Worm (Caenorhabditis elegans) whole organism, L1 larva: Measurements from ENCODE around the gene D2024.5.

ENCODE experiments used
- C34B4.2 ChIP-seq: sonication (generic microtip); optimal IDR thresholded peaks from 2 replicates; lab custom pipeline; 2017; ENCODE audit warnings: mild to moderate bottlenecking, missing genetic modification characterization, missing compliant biosample characterization
- Y116A8C.19 ChIP-seq: sonication (generic microtip); optimal IDR thresholded peaks from 2 replicates; lab custom pipeline; 2016; ENCODE audit warnings: missing compliant biosample characterization, missing genetic modification characterization, borderline replicate concordance
- aha-1 ChIP-seq: fragments of 150-350 bp; optimal IDR thresholded peaks from 2 replicates; lab custom pipeline; 2014; ENCODE audit warnings: missing biosample characterization, missing genetic modification characterization
- alr-1 ChIP-seq: fragments of 200-800 bp; sonication (Bioruptor generic); optimal IDR thresholded peaks from 2 replicates; lab custom pipeline; 2018; ENCODE audit warnings: borderline replicate concordance, mild to moderate bottlenecking, missing genetic modification characterization, missing compliant biosample characterization
- aly-2 ChIP-seq: fragments of 150-350 bp; optimal IDR thresholded peaks from 2 replicates; lab custom pipeline; 2014; ENCODE audit warnings: missing biosample characterization, missing genetic modification characterization
- ama-1 ChIP-seq: fragments of 150-350 bp; optimal IDR thresholded peaks from 2 replicates; lab custom pipeline; 2014
- blmp-1 ChIP-seq: fragments of 150-350 bp; optimal IDR thresholded peaks from 2 replicates; lab custom pipeline; 2014; ENCODE audit warnings: missing biosample characterization, missing genetic modification characterization
- ceh-8 ChIP-seq: fragments of 200-800 bp; sonication (Bioruptor generic); optimal IDR thresholded peaks from 2 replicates; lab custom pipeline; 2018; ENCODE audit warnings: mild to moderate bottlenecking, missing genetic modification characterization, moderate library complexity, missing compliant biosample characterization
- ceh-82 ChIP-seq, 3 experiments: fragments of 150-350 bp in 1 of 3; sonication (generic microtip) in 2 of 3; optimal IDR thresholded peaks; 2 replicates each; lab custom pipeline; 2014 to 2017; ENCODE audit warnings: missing biosample characterization in 3 of 3, missing genetic modification characterization in 3 of 3
- ces-1 ChIP-seq: fragments of 150-350 bp; optimal IDR thresholded peaks from 2 replicates; lab custom pipeline; 2014; ENCODE audit warnings: missing biosample characterization, missing genetic modification reagents, missing genetic modification characterization
- dsc-1 ChIP-seq: sonication (generic microtip); optimal IDR thresholded peaks from 2 replicates; lab custom pipeline; 2016; ENCODE audit warnings: mild to moderate bottlenecking, missing genetic modification characterization, missing compliant biosample characterization
- efl-1 ChIP-seq, 4 experiments: fragments of 150-350 bp; optimal IDR thresholded peaks in 3 of 4; peaks in 1 of 4; 1 replicate in 1 of 4; 2 replicates in 3 of 4; lab custom pipeline; 2014; ENCODE audit warnings: missing biosample characterization in 2 of 4, missing genetic modification characterization in 2 of 4, missing genetic modification reagents in 2 of 4
- egl-13 ChIP-seq: sonication (generic microtip); optimal IDR thresholded peaks from 2 replicates; lab custom pipeline; 2016; ENCODE audit warnings: missing genotype, missing genetic modification reagents, missing genetic modification characterization, missing compliant biosample characterization
- egl-27 ChIP-seq, 2 experiments: fragments of 150-350 bp in 1 of 2; sonication (generic microtip); optimal IDR thresholded peaks; 3 replicates each; lab custom pipeline; 2017 to 2018; ENCODE audit warnings: missing biosample characterization in 2 of 2, missing genetic modification characterization in 2 of 2, missing genetic modification reagents in 2 of 2
- elt-2 ChIP-seq: sonication (generic microtip); optimal IDR thresholded peaks from 2 replicates; lab custom pipeline; 2016; ENCODE audit warnings: missing genetic modification characterization, mild to moderate bottlenecking, inconsistent platforms, missing compliant biosample characterization, missing genetic modification reagents
- fkh-4 ChIP-seq: sonication (generic microtip); optimal IDR thresholded peaks from 2 replicates; lab custom pipeline; 2016; ENCODE audit warnings: missing compliant biosample characterization, missing genetic modification characterization, borderline replicate concordance
- fkh-8 ChIP-seq: sonication (generic microtip); optimal IDR thresholded peaks from 2 replicates; lab custom pipeline; 2016; ENCODE audit warnings: mild to moderate bottlenecking, missing genetic modification characterization, missing compliant biosample characterization
- hlh-17 ChIP-seq: fragments of 200-800 bp; sonication (Bioruptor generic); optimal IDR thresholded peaks from 2 replicates; lab custom pipeline; 2018; ENCODE audit warnings: missing genetic modification characterization, mild to moderate bottlenecking, missing compliant biosample characterization, moderate library complexity, borderline replicate concordance
- isw-1 ChIP-seq: fragments of 200-800 bp; sonication (Bioruptor generic); IDR thresholded peaks from 2 replicates; pipeline ENCODE4 v1.3.6; 2022; ENCODE audit warnings: missing genetic modification characterization, missing compliant biosample characterization
- jun-1 ChIP-seq: fragments of 150-350 bp; optimal IDR thresholded peaks from 2 replicates; lab custom pipeline; 2014; ENCODE audit warnings: missing biosample characterization, missing genetic modification reagents, missing genetic modification characterization
- lin-14 ChIP-seq: fragments of 200-800 bp; sonication (Bioruptor generic); optimal IDR thresholded peaks from 2 replicates; lab custom pipeline; 2018; ENCODE audit warnings: mild to moderate bottlenecking, missing genetic modification characterization, moderate library complexity, missing compliant biosample characterization
- lin-35 ChIP-seq, 2 experiments: fragments of 150-350 bp; optimal IDR thresholded peaks; 2 replicates each; lab custom pipeline; 2014; ENCODE audit warnings: missing biosample characterization in 2 of 2, missing genetic modification characterization in 2 of 2, missing genetic modification reagents in 2 of 2
- mab-9 ChIP-seq: fragments of 200-800 bp; sonication (Bioruptor generic); IDR thresholded peaks from 2 replicates; pipeline ENCODE4 v1.3.6; 2022; ENCODE audit warnings: missing genetic modification reagents, missing genetic modification characterization, missing compliant biosample characterization
- mep-1 ChIP-seq: fragments of 150-350 bp; optimal IDR thresholded peaks from 2 replicates; lab custom pipeline; 2014; ENCODE audit warnings: missing biosample characterization, missing genetic modification characterization
- nhr-12 ChIP-seq: sonication (generic microtip); optimal IDR thresholded peaks from 2 replicates; lab custom pipeline; 2017; ENCODE audit warnings: missing biosample characterization, missing genetic modification characterization
- nhr-19 ChIP-seq: fragments of 200-800 bp; sonication (Bioruptor generic); conservative IDR thresholded peaks from 2 replicates; pipeline ENCODE4 v1.3.6; 2022; ENCODE audit warnings: missing genetic modification characterization, missing compliant biosample characterization
- nhr-20 ChIP-seq: sonication (generic microtip); optimal IDR thresholded peaks from 2 replicates; lab custom pipeline; 2016; ENCODE audit warnings: mild to moderate bottlenecking, missing genetic modification characterization, missing compliant biosample characterization
- nhr-237 ChIP-seq: fragments of 150-350 bp; optimal IDR thresholded peaks from 2 replicates; lab custom pipeline; 2014; ENCODE audit warnings: missing biosample characterization, missing genetic modification characterization
- nhr-28 ChIP-seq: fragments of 150-350 bp; optimal IDR thresholded peaks from 2 replicates; lab custom pipeline; 2014; ENCODE audit warnings: missing biosample characterization, missing genetic modification characterization
- nhr-47 ChIP-seq: sonication (generic microtip); optimal IDR thresholded peaks from 2 replicates; lab custom pipeline; 2016; ENCODE audit warnings: mild to moderate bottlenecking, missing genetic modification characterization, moderate library complexity, missing compliant biosample characterization
- nhr-71 ChIP-seq: sonication (generic microtip); optimal IDR thresholded peaks from 2 replicates; lab custom pipeline; 2016; ENCODE audit warnings: mild to moderate bottlenecking, missing genetic modification characterization, moderate library complexity, missing compliant biosample characterization
- nhr-76 ChIP-seq: sonication (generic microtip); optimal IDR thresholded peaks from 2 replicates; lab custom pipeline; 2017; ENCODE audit warnings: missing biosample characterization, missing genetic modification characterization
- nhr-77 ChIP-seq: fragments of 150-350 bp; optimal IDR thresholded peaks from 2 replicates; lab custom pipeline; 2014; ENCODE audit warnings: missing biosample characterization, missing genetic modification characterization
- nhr-84 ChIP-seq: sonication (generic microtip); optimal IDR thresholded peaks from 2 replicates; lab custom pipeline; 2017; ENCODE audit warnings: missing biosample characterization, missing genetic modification characterization
- pax-3 ChIP-seq: fragments of 200-800 bp; sonication (Bioruptor generic); optimal IDR thresholded peaks from 2 replicates; lab custom pipeline; 2018; ENCODE audit warnings: mild to moderate bottlenecking, missing genetic modification characterization, moderate library complexity, missing compliant biosample characterization
- pqm-1 ChIP-seq: sonication (generic microtip); optimal IDR thresholded peaks from 3 replicates; lab custom pipeline; 2017; ENCODE audit warnings: missing biosample characterization, missing genetic modification characterization
- rnt-1 ChIP-seq: sonication (generic microtip); optimal IDR thresholded peaks from 2 replicates; lab custom pipeline; 2016; ENCODE audit warnings: mild to moderate bottlenecking, missing genetic modification characterization, moderate library complexity, missing compliant biosample characterization
- skn-1 ChIP-seq: fragments of 150-350 bp; optimal IDR thresholded peaks from 2 replicates; lab custom pipeline; 2014; ENCODE audit warnings: missing biosample characterization, missing genetic modification characterization
- snpc-4 ChIP-seq: fragments of 150-350 bp; optimal IDR thresholded peaks from 2 replicates; lab custom pipeline; 2014; ENCODE audit warnings: missing biosample characterization, missing genetic modification characterization
- snu-23 ChIP-seq: sonication (generic microtip); optimal IDR thresholded peaks from 2 replicates; lab custom pipeline; 2016; ENCODE audit warnings: missing genetic modification characterization, missing compliant biosample characterization
- sox-4 ChIP-seq: sonication (generic microtip); optimal IDR thresholded peaks from 2 replicates; lab custom pipeline; 2016; ENCODE audit warnings: missing genetic modification characterization, missing compliant biosample characterization
- sptf-1 ChIP-seq: fragments of 150-350 bp; optimal IDR thresholded peaks from 2 replicates; lab custom pipeline; 2014; ENCODE audit warnings: missing biosample characterization, missing genetic modification characterization
- tlp-1 ChIP-seq: fragments of 150-350 bp; optimal IDR thresholded peaks from 2 replicates; lab custom pipeline; 2014; ENCODE audit warnings: missing biosample characterization, missing genetic modification characterization
- unc-62 ChIP-seq: fragments of 150-350 bp; optimal IDR thresholded peaks from 2 replicates; lab custom pipeline; 2014; ENCODE audit warnings: missing biosample characterization, missing genetic modification reagents, missing genetic modification characterization
- unc-86 ChIP-seq: sonication (generic microtip); optimal IDR thresholded peaks from 2 replicates; lab custom pipeline; 2016; ENCODE audit warnings: missing genetic modification characterization, missing compliant biosample characterization
- zag-1 ChIP-seq: fragments of 150-350 bp; optimal IDR thresholded peaks from 2 replicates; lab custom pipeline; 2014; ENCODE audit warnings: missing biosample characterization, missing genetic modification characterization
- ztf-11 ChIP-seq, 2 experiments: sonication (generic microtip); optimal IDR thresholded peaks; 2 replicates each; lab custom pipeline; 2016 to 2017; ENCODE audit warnings: missing genetic modification characterization in 2 of 2, missing biosample characterization in 1 of 2, missing compliant biosample characterization in 1 of 2

The D2024.5 gene

DNA sequence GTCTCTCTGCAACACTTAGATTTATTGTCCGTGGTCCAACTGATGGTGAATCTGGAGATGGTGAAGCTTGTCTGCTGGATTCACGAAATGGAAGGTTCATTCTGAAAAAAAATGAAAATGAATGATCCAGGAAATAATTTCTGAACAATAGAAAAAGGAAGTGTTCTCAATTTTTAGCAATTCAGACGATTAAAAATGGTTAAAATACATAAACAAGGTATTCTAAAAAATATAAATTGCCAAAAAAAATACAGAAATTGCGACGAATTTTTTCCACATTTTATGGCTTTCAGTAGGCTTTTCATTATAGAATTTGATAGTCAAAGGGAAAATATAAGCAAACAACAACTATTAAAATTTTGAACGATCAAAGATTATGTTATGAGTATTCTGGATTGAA lies 35.0 kb upstream of the D2024.5 start, which contains the start of gene glb-2:
Gene glb-2 (minus strand): TSS at position 101 of the 400 bp plus-strand sequence.
- TF ChIP-seq elt-2 (tag; lab: Kevin White, UChicago), result no peak
- no peak for TF ChIP-seq pqm-1 (tag; lab: Kevin White, UChicago)
- no peak for TF ChIP-seq C34B4.2
- no peak for TF ChIP-seq aly-2 (tag; lab: Kevin White, UChicago)
- TF ChIP-seq nhr-71, result no peak
- TF ChIP-seq zag-1 (tag; lab: Kevin White, UChicago), result no peak
- TF ChIP-seq mep-1 (tag; lab: Kevin White, UChicago), result no peak
- no peak for TF ChIP-seq mab-9
- TF ChIP-seq unc-62 (GFP tag; lab: Kevin White, UChicago), result no peak
- TF ChIP-seq tlp-1, result no peak
- TF ChIP-seq unc-86 (tag; lab: Kevin White, UChicago), result no peak
- TF ChIP-seq alr-1 (tag; lab: Kevin White, UChicago), result no peak
- TF ChIP-seq aha-1 (tag; lab: Kevin White, UChicago), result no peak
- no peak for TF ChIP-seq egl-13
- no peak for TF ChIP-seq nhr-84 (tag; lab: Kevin White, UChicago)
- no peak for TF ChIP-seq sox-4 (tag; lab: Kevin White, UChicago)
- TF ChIP-seq Y116A8C.19, result no peak
- no peak for TF ChIP-seq fkh-8

DNA sequence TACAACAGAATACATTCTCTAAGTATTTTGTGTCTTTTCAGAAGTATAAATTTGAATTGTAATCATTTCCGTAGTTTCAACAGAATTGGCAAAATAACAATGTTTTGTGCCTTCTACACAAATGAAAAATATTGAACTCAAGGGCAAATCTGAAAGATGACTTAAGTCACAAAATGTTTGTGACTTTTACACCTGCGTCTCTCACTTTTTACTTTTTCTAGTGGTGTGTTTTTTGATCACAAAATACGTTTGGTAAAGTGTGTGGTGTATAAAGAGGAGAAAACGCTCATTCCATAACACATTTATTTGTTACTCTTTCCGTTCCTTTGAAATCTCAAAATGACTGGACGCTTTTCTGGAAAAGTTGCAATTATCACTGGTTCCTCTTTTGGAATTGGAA lies 32.5 kb upstream of the D2024.5 start, which contains the start of gene C06E4.3:
Gene C06E4.3 (plus strand): TSS at position 289 of the 400 bp plus-strand sequence.
- peak; percentile 30 for TF ChIP-seq fkh-8
- TF ChIP-seq snu-23 (GFP tag; lab: Kevin White, UChicago), result peak; percentile 22
- no peak for TF ChIP-seq nhr-19 (GFP tag; lab: Robert Waterston, UW)
- TF ChIP-seq lin-14 (GFP tag; lab: Kevin White, UChicago), result peak; percentile 73
- no peak for TF ChIP-seq snpc-4
- no peak for TF ChIP-seq ztf-11 (tag; optimal IDR thresholded peaks at IDR 0.05; lab: Kevin White, UChicago)
- peak; percentile 13 for TF ChIP-seq skn-1
- no peak for TF ChIP-seq ama-1 (lab: Kevin White, UChicago)
- no peak for TF ChIP-seq nhr-76 (tag; lab: Kevin White, UChicago)
- TF ChIP-seq isw-1, result no peak
- peak; percentile 25 for TF ChIP-seq mep-1 (tag; lab: Kevin White, UChicago)
- TF ChIP-seq nhr-20 (tag; lab: Kevin White, UChicago), result no peak
- peak; percentile 15 for TF ChIP-seq nhr-71
- no peak for TF ChIP-seq nhr-77 (tag; lab: Kevin White, UChicago)

DNA sequence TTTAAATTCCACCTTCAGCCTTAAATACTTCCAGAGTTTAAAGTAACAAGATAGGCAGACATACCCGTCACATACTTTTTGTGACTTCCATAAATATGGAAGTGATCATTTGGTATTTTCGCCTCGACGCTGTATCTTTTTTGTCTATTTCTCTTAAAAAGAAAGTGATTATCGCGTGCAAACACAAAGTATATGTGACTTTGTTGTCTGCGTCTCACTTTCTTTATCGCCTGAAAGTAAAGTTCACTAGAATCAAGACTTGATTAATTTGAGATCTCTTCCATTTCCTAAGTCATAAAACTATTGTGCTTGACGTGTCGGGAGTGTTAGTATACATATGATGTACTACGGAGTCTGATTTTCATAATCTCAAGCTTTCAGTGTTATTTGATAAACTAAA lies 30.1 kb upstream of the D2024.5 start, which contains the start of gene C06E4.6:
Gene C06E4.6 (minus strand): TSS at position 51 of the 400 bp plus-strand sequence.
- TF ChIP-seq pax-3 (tag; lab: Kevin White, UChicago), result no peak
- no peak for TF ChIP-seq skn-1
- TF ChIP-seq C34B4.2, result no peak
- TF ChIP-seq mab-9, result no peak
- TF ChIP-seq efl-1 (optimal IDR thresholded peaks at IDR 0.05; lab: Kevin White, UChicago), result peak; percentile 28 to 40
- peak in 1 of 2 experiments; percentile 12 for TF ChIP-seq efl-1 (GFP tag; optimal IDR thresholded peaks at IDR 0.05 in 1 of 2; lab: Kevin White, UChicago)
- no peak for TF ChIP-seq fkh-4
- peak; percentile 19 for TF ChIP-seq rnt-1 (tag; lab: Kevin White, UChicago)
- TF ChIP-seq nhr-20 (tag; lab: Kevin White, UChicago), result peak; percentile 28
- no peak for TF ChIP-seq aha-1 (tag; lab: Kevin White, UChicago)
- peak; percentile 77 for TF ChIP-seq lin-14 (GFP tag; lab: Kevin White, UChicago)
- no peak for TF ChIP-seq ces-1
- no peak for TF ChIP-seq nhr-28 (tag; lab: Kevin White, UChicago)
- TF ChIP-seq fkh-8, result peak; percentile 43
- TF ChIP-seq nhr-84 (tag; lab: Kevin White, UChicago), result no peak
- TF ChIP-seq jun-1, result no peak
- TF ChIP-seq sptf-1, result no peak
- TF ChIP-seq snu-23 (GFP tag; lab: Kevin White, UChicago), result peak; percentile 32
- TF ChIP-seq ceh-8 (GFP tag; lab: Kevin White, UChicago), result no peak
- no peak for TF ChIP-seq unc-62 (GFP tag; lab: Kevin White, UChicago)
- no peak for TF ChIP-seq egl-27 (tag; optimal IDR thresholded peaks at IDR 0.05; lab: Kevin White, UChicago)
- TF ChIP-seq nhr-12 (tag; lab: Kevin White, UChicago), result no peak
- peak; percentile 18 for TF ChIP-seq nhr-237 (tag; lab: Kevin White, UChicago)
- TF ChIP-seq elt-2 (tag; lab: Kevin White, UChicago), result peak; percentile 10
- peak; percentile 52 for TF ChIP-seq dsc-1 (tag; lab: Kevin White, UChicago)
- no peak for TF ChIP-seq mep-1 (tag; lab: Kevin White, UChicago)
- peak; percentile 37 for TF ChIP-seq blmp-1 (tag; lab: Kevin White, UChicago)
- TF ChIP-seq nhr-71, result peak; percentile 50
- TF ChIP-seq nhr-47 (tag; lab: Kevin White, UChicago), result peak; percentile 11
- no peak for TF ChIP-seq hlh-17 (GFP tag; lab: Kevin White, UChicago)
- no peak for TF ChIP-seq Y116A8C.19
- TF ChIP-seq ceh-82 (tag; optimal IDR thresholded peaks at IDR 0.05; lab: Kevin White, UChicago), result peak in 1 of 3 experiments; percentile 10
- TF ChIP-seq lin-35 (GFP tag; optimal IDR thresholded peaks at IDR 0.05; lab: Kevin White, UChicago), result peak in 1 of 2 experiments; percentile 34
